Worm (Caenorhabditis elegans): ENCODE data around the gene cank-26.
A peak's percentile ranks its signal among the peaks of the same experiment; 100 is the strongest.

The cank-26 gene

DNA sequence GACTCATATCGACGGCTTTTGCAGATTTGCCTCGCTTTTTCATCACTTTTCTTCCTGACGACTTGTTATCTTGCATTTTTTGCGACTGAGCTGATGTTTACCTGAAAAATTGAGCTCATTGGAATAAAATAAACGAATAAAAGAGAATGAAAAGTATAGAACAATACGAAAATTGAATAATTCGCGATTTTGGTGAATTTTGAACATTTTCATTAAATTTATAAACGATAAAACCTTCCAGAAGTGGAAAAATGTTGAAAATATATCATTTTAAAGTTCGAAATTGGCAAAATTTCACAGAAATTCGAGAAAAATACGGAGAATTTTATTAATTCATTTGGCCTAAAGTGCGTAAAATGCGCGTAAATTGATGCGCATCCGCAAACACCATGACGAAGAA, 41.2 kb downstream of the cank-26 start, which contains the start of gene Y14H12B.2:
TSS of gene Y14H12B.2 (minus strand) at position 101 of the 400 bp plus-strand sequence.
- TF ChIP-seq lir-3 (tag; optimal IDR thresholded peaks at IDR 0.05; ENCODE audit: poor library complexity) (no peak), hlh-4 (tag; optimal IDR thresholded peaks at IDR 0.05) (no peak), grh-1 (GFP tag; IDR thresholded peaks at IDR 0.05) (no peak), pag-3 (tag; optimal IDR thresholded peaks at IDR 0.05; ENCODE audit: borderline replicate concordance, insufficient read depth) (no peak), efl-1 (optimal IDR thresholded peaks at IDR 0.05) (peak in 1 of 2 experiments; percentile 82), efl-1 (GFP tag; optimal IDR thresholded peaks at IDR 0.05 in 1 of 2) (peak in 1 of 2 experiments; percentile 24), ceh-82 (tag; optimal IDR thresholded peaks at IDR 0.05) (no peak)

- no peak for TF ChIP-seq lin-14 (GFP tag; optimal IDR thresholded peaks at IDR 0.05)
- TF ChIP-seq nhr-12 (tag; optimal IDR thresholded peaks at IDR 0.05): no peak
- TF ChIP-seq aha-1 (tag; optimal IDR thresholded peaks at IDR 0.05): no peak
- TF ChIP-seq zip-4 (GFP tag; optimal IDR thresholded peaks at IDR 0.05): no peak
- TF ChIP-seq ces-1 (GFP tag; optimal IDR thresholded peaks at IDR 0.05): no peak
- no peak for TF ChIP-seq skn-1 (tag; optimal IDR thresholded peaks at IDR 0.05)
- TF ChIP-seq ceh-8 (GFP tag; optimal IDR thresholded peaks at IDR 0.05): no peak
- no peak for TF ChIP-seq egl-27 (tag; optimal IDR thresholded peaks at IDR 0.05)
- no peak for TF ChIP-seq nhr-28 (tag; optimal IDR thresholded peaks at IDR 0.05)
- no peak for TF ChIP-seq Y116A8C.19 (tag; optimal IDR thresholded peaks at IDR 0.05; ENCODE audit: borderline replicate concordance)
- no peak for TF ChIP-seq dpl-1 (GFP tag; optimal IDR thresholded peaks at IDR 0.05)
- TF ChIP-seq nhr-84 (tag; optimal IDR thresholded peaks at IDR 0.05): no peak
- no peak for TF ChIP-seq lir-3 (tag; optimal IDR thresholded peaks at IDR 0.05; ENCODE audit: poor library complexity)
- TF ChIP-seq nhr-90 (tag; optimal IDR thresholded peaks at IDR 0.05; ENCODE audit: poor library complexity): no peak
- TF ChIP-seq C04F5.9 (tag; optimal IDR thresholded peaks at IDR 0.05): no peak
- TF ChIP-seq hlh-17 (GFP tag; optimal IDR thresholded peaks at IDR 0.05; ENCODE audit: borderline replicate concordance): no peak
- TF ChIP-seq elt-2 (tag; optimal IDR thresholded peaks at IDR 0.05): no peak
- no peak for TF ChIP-seq lsy-2 (tag; optimal IDR thresholded peaks at IDR 0.05)
Observed at ce11 chrII:3931825-3932224, 43.0 kb downstream of the cank-26 start.

DNA sequence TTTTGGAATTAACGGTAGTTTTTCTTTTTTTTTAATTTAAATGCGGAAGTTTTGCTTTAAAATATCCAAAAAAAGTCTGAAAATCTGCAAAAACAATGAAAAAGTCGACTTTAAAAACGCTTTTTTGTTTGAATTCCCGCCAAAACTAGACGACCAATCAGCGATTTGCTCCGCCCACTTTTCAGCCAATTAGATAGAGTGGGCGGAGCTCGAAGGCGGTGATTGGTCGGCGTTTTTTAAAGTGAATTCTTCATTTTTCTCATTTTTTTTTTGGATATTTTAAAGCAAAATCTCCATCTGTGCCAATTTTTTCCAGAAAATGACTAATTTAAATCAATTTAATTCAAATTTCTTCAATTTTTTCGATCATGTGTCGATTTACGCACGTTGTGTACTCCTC, 43.6 kb downstream of the cank-26 start:
- no peak for TF ChIP-seq mep-1 (tag; optimal IDR thresholded peaks at IDR 0.05)

DNA sequence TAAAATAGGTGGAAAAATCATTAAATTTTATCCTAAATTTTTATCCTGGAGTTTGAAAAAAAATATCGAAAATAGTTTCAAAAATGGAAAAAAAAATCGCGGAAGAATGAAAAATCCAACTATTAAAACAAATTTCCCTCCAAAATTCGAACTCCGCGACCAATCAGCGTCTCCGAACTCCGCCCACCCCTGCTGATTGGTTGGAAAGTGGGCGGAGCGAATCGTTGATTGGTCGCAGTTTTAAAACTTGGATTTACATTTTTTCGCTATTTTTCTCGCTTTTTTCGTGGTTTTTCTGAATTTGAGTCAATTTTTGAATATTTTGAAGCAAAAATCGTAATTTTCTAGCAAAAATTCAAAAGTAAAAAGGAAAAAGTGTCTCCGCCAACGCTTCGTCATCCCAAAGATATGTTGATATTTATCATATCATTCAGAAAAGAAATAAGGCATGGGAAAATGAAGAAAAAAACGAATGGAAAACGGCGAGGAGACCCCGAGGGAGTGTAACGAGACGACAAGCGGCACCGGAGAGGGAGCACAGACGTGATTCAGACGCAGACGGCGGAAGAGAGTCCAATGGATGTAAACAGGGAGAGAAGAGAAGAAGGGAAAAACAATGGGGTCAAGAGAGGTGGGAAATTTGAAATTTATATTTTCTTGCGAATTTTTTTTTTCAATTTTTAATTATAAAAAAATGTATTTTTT, 44.2 kb downstream of the cank-26 start:
- no peak for TF ChIP-seq nhr-12 (tag; optimal IDR thresholded peaks at IDR 0.05)
- TF ChIP-seq lsy-2 (tag; optimal IDR thresholded peaks at IDR 0.05): peak; percentile 53 to 54
- TF ChIP-seq unc-30 (tag; optimal IDR thresholded peaks at IDR 0.05): no peak
- TF ChIP-seq unc-98 (GFP tag; IDR thresholded peaks at IDR 0.05): no peak
- TF ChIP-seq fkh-10 (GFP tag; optimal IDR thresholded peaks at IDR 0.05): no peak
- TF ChIP-seq aly-2 (tag; optimal IDR thresholded peaks at IDR 0.05): no peak
- 0 out of 2 replicates have a peak, but pooled peaks have one; percentile 4 for TF ChIP-seq nhr-19 (GFP tag; conservative IDR thresholded peaks at IDR 0.05)
- TF ChIP-seq ceh-82 (tag; optimal IDR thresholded peaks at IDR 0.05): peak in 1 of 3 experiments; percentile 48
- no peak for TF ChIP-seq egl-27 (tag; optimal IDR thresholded peaks at IDR 0.05)
- TF ChIP-seq mep-1 (tag; optimal IDR thresholded peaks at IDR 0.05): peak; percentile 21
- no peak for TF ChIP-seq rnt-1 (tag; optimal IDR thresholded peaks at IDR 0.05)
- TF ChIP-seq nhr-71 (tag; optimal IDR thresholded peaks at IDR 0.05): peak; percentile 73
- no peak for TF ChIP-seq elt-2 (tag; optimal IDR thresholded peaks at IDR 0.05)
- TF ChIP-seq swsn-7 (tag; optimal IDR thresholded peaks at IDR 0.05): peak; percentile 45
- peak; percentile 67 for TF ChIP-seq nhr-85 (tag)
- no peak for TF ChIP-seq tlp-1 (tag; optimal IDR thresholded peaks at IDR 0.05)
- no peak for TF ChIP-seq sox-4 (tag; optimal IDR thresholded peaks at IDR 0.05)
- TF ChIP-seq dsc-1 (tag; optimal IDR thresholded peaks at IDR 0.05): no peak
- TF ChIP-seq lir-3 (tag; optimal IDR thresholded peaks at IDR 0.05; ENCODE audit: poor library complexity): no peak
- TF ChIP-seq unc-62 (GFP tag; optimal IDR thresholded peaks at IDR 0.05): no peak
- peak; percentile 65 for TF ChIP-seq nhr-20 (tag; optimal IDR thresholded peaks at IDR 0.05)
- TF ChIP-seq efl-3 (GFP tag; optimal IDR thresholded peaks at IDR 0.05): no peak
- no peak for TF ChIP-seq isw-1 (GFP tag; IDR thresholded peaks at IDR 0.05)
- TF ChIP-seq ceh-90 (tag; optimal IDR thresholded peaks at IDR 0.05): no peak
- no peak for TF ChIP-seq nhr-47 (tag; optimal IDR thresholded peaks at IDR 0.05)
- peak; percentile 30 for TF ChIP-seq nhr-90 (tag; optimal IDR thresholded peaks at IDR 0.05; ENCODE audit: poor library complexity)
- TF ChIP-seq hpl-2 (GFP tag; optimal IDR thresholded peaks at IDR 0.05): no peak
- TF ChIP-seq pag-3 (tag; optimal IDR thresholded peaks at IDR 0.05; ENCODE audit: borderline replicate concordance, insufficient read depth): no peak
